Fruit fly (Drosophila melanogaster) whole organism, embryonic: Measurements from ENCODE around the gene Pfas.

Experiments
- Antp ChIP-seq: fragments of 200-800 bp; sonication (Bioruptor generic); optimal IDR thresholded peaks from 3 replicates; lab custom pipeline; 2016; ENCODE audit warnings: missing biosample characterization, missing genetic modification characterization
- Atf6 ChIP-seq: fragments of 200-800 bp; sonication (Bioruptor generic); IDR thresholded peaks from 2 replicates; pipeline ENCODE4 v1.3.6; 2022; ENCODE audit warnings: missing biosample characterization, missing genetic modification characterization
- CG10209 ChIP-seq: fragments of 200-800 bp; sonication (Bioruptor generic); optimal IDR thresholded peaks from 3 replicates; lab custom pipeline; 2017; ENCODE audit warnings: missing biosample characterization, mild to moderate bottlenecking, missing genetic modification characterization, missing genetic modification reagents
- CG12299 ChIP-seq: fragments of 200-800 bp; sonication (Bioruptor generic); optimal IDR thresholded peaks from 2 replicates; lab custom pipeline; 2018; ENCODE audit warnings: missing biosample characterization, mild to moderate bottlenecking, missing genetic modification characterization
- CG12391 ChIP-seq: fragments of 200-800 bp; sonication (Bioruptor generic); optimal IDR thresholded peaks from 3 replicates; lab custom pipeline; 2018; ENCODE audit warnings: missing biosample characterization, mild to moderate bottlenecking, missing genetic modification characterization, moderate library complexity
- CG12769 ChIP-seq: fragments of 200-800 bp; sonication (Bioruptor generic); optimal IDR thresholded peaks from 2 replicates; lab custom pipeline; 2019; ENCODE audit warnings: missing biosample characterization, mild to moderate bottlenecking, missing genetic modification characterization, moderate library complexity
- CG12942 ChIP-seq: fragments of 200-800 bp; sonication (Bioruptor generic); optimal IDR thresholded peaks from 3 replicates; lab custom pipeline; 2016; ENCODE audit warnings: missing biosample characterization, missing genetic modification characterization
- CG14014 ChIP-seq: fragments of 200-800 bp; sonication (Bioruptor generic); IDR thresholded peaks from 2 replicates; pipeline ENCODE4 v1.3.6; 2022; ENCODE audit warnings: missing biosample characterization, missing genetic modification characterization
- CG14667 ChIP-seq: fragments of 200-800 bp; sonication (Bioruptor generic); IDR thresholded peaks from 2 replicates; pipeline ENCODE4 v1.3.6; 2022; ENCODE audit warnings: missing biosample characterization, missing genetic modification characterization
- CG2678 ChIP-seq: fragments of 200-800 bp; sonication (Bioruptor generic); optimal IDR thresholded peaks from 3 replicates; lab custom pipeline; 2019; ENCODE audit warnings: missing biosample characterization, mild to moderate bottlenecking, missing genetic modification characterization, moderate library complexity
- CG33213 ChIP-seq: fragments of 200-800 bp; sonication (Bioruptor generic); optimal IDR thresholded peaks from 3 replicates; lab custom pipeline; 2016; ENCODE audit warnings: missing biosample characterization, missing genetic modification characterization
- CG6175 ChIP-seq: fragments of 200-800 bp; sonication (Bioruptor generic); IDR thresholded peaks from 3 replicates; pipeline ENCODE4 v1.3.6; 2022; ENCODE audit warnings: missing biosample characterization, missing genetic modification characterization
- CG6272 ChIP-seq: fragments of 200-800 bp; sonication (Bioruptor generic); IDR thresholded peaks from 2 replicates; pipeline ENCODE4 v1.3.6; 2022; ENCODE audit warnings: missing biosample characterization, missing genetic modification characterization
- CG7556 ChIP-seq: fragments of 200-800 bp; sonication (Bioruptor generic); optimal IDR thresholded peaks from 2 replicates; lab custom pipeline; 2017; ENCODE audit warnings: missing biosample characterization, mild to moderate bottlenecking, missing genetic modification characterization
- CG9437 ChIP-seq: fragments of 200-800 bp; sonication (Bioruptor generic); optimal IDR thresholded peaks from 2 replicates; lab custom pipeline; 2018; ENCODE audit warnings: missing biosample characterization, mild to moderate bottlenecking, missing genetic modification characterization
- CG9609 ChIP-seq: fragments of 200-800 bp; sonication (Bioruptor generic); optimal IDR thresholded peaks from 3 replicates; lab custom pipeline; 2016; ENCODE audit warnings: missing biosample characterization, missing genetic modification characterization
- Dll ChIP-seq: fragments of 200-800 bp; sonication (Bioruptor generic); IDR thresholded peaks from 4 replicates; pipeline ENCODE4 v1.3.6; 2022; ENCODE audit warnings: missing biosample characterization, missing genetic modification characterization; ENCODE audit not compliant: partially characterized antibody
- Hand ChIP-seq: fragments of 200-800 bp; sonication (Bioruptor generic); optimal IDR thresholded peaks from 2 replicates; lab custom pipeline; 2017; ENCODE audit warnings: mild to moderate bottlenecking, missing biosample characterization, missing genetic modification reagents, missing genetic modification characterization
- Hmr ChIP-seq: fragments of 200-800 bp; sonication (Bioruptor generic); optimal IDR thresholded peaks from 3 replicates; lab custom pipeline; 2017; ENCODE audit warnings: mild to moderate bottlenecking, missing biosample characterization, missing genetic modification reagents, missing genetic modification characterization
- Jarid2 ChIP-seq: fragments of 200-800 bp; sonication (Bioruptor generic); optimal IDR thresholded peaks from 3 replicates; lab custom pipeline; 2017; ENCODE audit warnings: mild to moderate bottlenecking, missing biosample characterization, missing genetic modification reagents, missing genetic modification characterization
- Lpt ChIP-seq: fragments of >200 bp; optimal IDR thresholded peaks from 2 replicates; lab custom pipeline; 2018; ENCODE audit warnings: missing biosample characterization, missing genetic modification characterization
- NC2β ChIP-seq: fragments of 200-800 bp; sonication (Bioruptor generic); optimal IDR thresholded peaks from 2 replicates; lab custom pipeline; 2016; ENCODE audit warnings: missing biosample characterization, missing genetic modification characterization
- PHDP ChIP-seq: fragments of 200-800 bp; sonication (Bioruptor generic); optimal IDR thresholded peaks from 3 replicates; lab custom pipeline; 2018; ENCODE audit warnings: missing biosample characterization, mild to moderate bottlenecking, missing genetic modification characterization, moderate library complexity
- Rx ChIP-seq: fragments of 200-800 bp; sonication (Bioruptor generic); IDR thresholded peaks from 2 replicates; pipeline ENCODE4 v1.3.6; 2022; ENCODE audit warnings: missing biosample characterization, missing genetic modification characterization
- Scr ChIP-seq: fragments of 200-800 bp; sonication (Bioruptor generic); IDR thresholded peaks from 2 replicates; pipeline ENCODE4 v1.3.6; 2022; ENCODE audit warnings: missing biosample characterization, missing genetic modification characterization; ENCODE audit not compliant: partially characterized antibody
- amos ChIP-seq: fragments of 200-800 bp; sonication (Bioruptor generic); IDR thresholded peaks from 2 replicates; pipeline ENCODE4 v1.3.6; 2022; ENCODE audit warnings: missing biosample characterization, missing genetic modification characterization; ENCODE audit not compliant: partially characterized antibody
- aop ChIP-seq: fragments of 200-800 bp; sonication (Bioruptor generic); IDR thresholded peaks from 2 replicates; pipeline ENCODE4 v1.3.6; 2022; ENCODE audit warnings: missing biosample characterization, missing genetic modification characterization
- bab2 ChIP-seq: fragments of 200-800 bp; sonication (Bioruptor generic); optimal IDR thresholded peaks from 2 replicates; lab custom pipeline; 2016; ENCODE audit warnings: missing biosample characterization, missing genetic modification characterization
- bbx ChIP-seq: fragments of 200-800 bp; sonication (Bioruptor generic); IDR thresholded peaks from 2 replicates; pipeline ENCODE4 v1.3.6; 2022; ENCODE audit warnings: missing biosample characterization, missing genetic modification characterization; ENCODE audit not compliant: partially characterized antibody
- bcd ChIP-seq: fragments of 200-800 bp; sonication (Bioruptor generic); optimal IDR thresholded peaks from 2 replicates; lab custom pipeline; 2017; ENCODE audit warnings: missing biosample characterization, mild to moderate bottlenecking, missing genetic modification characterization
- chm ChIP-seq: fragments of 200-800 bp; sonication (Bioruptor generic); IDR thresholded peaks from 2 replicates; pipeline ENCODE4 v1.3.6; 2022; ENCODE audit warnings: missing biosample characterization, missing genetic modification characterization
- crol ChIP-seq: fragments of 200-800 bp; sonication (Bioruptor generic); IDR thresholded peaks from 2 replicates; pipeline ENCODE4 v1.3.6; 2022; ENCODE audit warnings: missing biosample characterization, missing genetic modification characterization
- dan ChIP-seq: fragments of 200-800 bp; sonication (Bioruptor generic); IDR thresholded peaks from 2 replicates; pipeline ENCODE4 v1.3.6; 2022; ENCODE audit warnings: missing biosample characterization, missing genetic modification characterization
- emc ChIP-seq: fragments of 200-800 bp; sonication (Bioruptor generic); optimal IDR thresholded peaks from 2 replicates; lab custom pipeline; 2016; ENCODE audit warnings: missing biosample characterization, missing genetic modification characterization
- fd64A ChIP-seq: fragments of 200-800 bp; sonication (Bioruptor generic); optimal IDR thresholded peaks from 3 replicates; lab custom pipeline; 2018; ENCODE audit warnings: missing biosample characterization, mild to moderate bottlenecking, missing genetic modification characterization
- gce ChIP-seq: fragments of 200-800 bp; sonication (Bioruptor generic); IDR thresholded peaks from 3 replicates; pipeline ENCODE4 v1.3.6; 2022; ENCODE audit warnings: missing biosample characterization, missing genetic modification characterization
- grau ChIP-seq: fragments of 200-800 bp; optimal IDR thresholded peaks from 3 replicates; lab custom pipeline; 2019; ENCODE audit warnings: missing biosample characterization, mild to moderate bottlenecking, missing genetic modification characterization, moderate library complexity
- jing ChIP-seq: fragments of 200-800 bp; sonication (Bioruptor generic); optimal IDR thresholded peaks from 2 replicates; lab custom pipeline; 2018; ENCODE audit warnings: missing biosample characterization, mild to moderate bottlenecking, missing genetic modification characterization
- kni ChIP-seq: fragments of 200-800 bp; sonication (Bioruptor generic); optimal IDR thresholded peaks from 3 replicates; lab custom pipeline; 2017; ENCODE audit warnings: mild to moderate bottlenecking, missing biosample characterization, missing genetic modification reagents, missing genetic modification characterization
- lbe ChIP-seq: fragments of 200-800 bp; sonication (Bioruptor generic); optimal IDR thresholded peaks from 2 replicates; lab custom pipeline; 2016; ENCODE audit warnings: missing biosample characterization, mild to moderate bottlenecking, missing genetic modification characterization
- lov ChIP-seq, 2 experiments: fragments of 200-800 bp in 1 of 2; fragments of >200 bp in 1 of 2; sonication (Bioruptor generic) in 1 of 2; IDR thresholded peaks in 1 of 2; optimal IDR thresholded peaks in 1 of 2; 2 replicates in 1 of 2; 3 replicates in 1 of 2; pipeline versions ENCODE4 v1.3.6 to Lab custom; 2017 to 2022; ENCODE audit warnings: missing biosample characterization in 1 of 2, missing genetic modification characterization in 1 of 2
- nerfin-1 ChIP-seq: fragments of 200-800 bp; sonication (Bioruptor generic); optimal IDR thresholded peaks from 3 replicates; lab custom pipeline; 2019; ENCODE audit warnings: missing biosample characterization, mild to moderate bottlenecking, missing genetic modification characterization, moderate library complexity
- otp ChIP-seq: fragments of 200-800 bp; sonication (Bioruptor generic); IDR thresholded peaks from 3 replicates; pipeline ENCODE4, ENCODE4 v1.3.6; 2022; ENCODE audit warnings: missing biosample characterization, missing genetic modification characterization
- phol ChIP-seq: fragments of 200-800 bp; sonication (Bioruptor generic); optimal IDR thresholded peaks from 3 replicates; lab custom pipeline; 2018; ENCODE audit warnings: missing biosample characterization, mild to moderate bottlenecking, missing genetic modification characterization, moderate library complexity
- pros ChIP-seq: fragments of 200-800 bp; sonication (Bioruptor generic); optimal IDR thresholded peaks from 3 replicates; lab custom pipeline; 2019; ENCODE audit warnings: missing biosample characterization, mild to moderate bottlenecking, missing genetic modification characterization, moderate library complexity
- pum ChIP-seq: fragments of 200-800 bp; sonication (Bioruptor generic); optimal IDR thresholded peaks from 2 replicates; lab custom pipeline; 2016; ENCODE audit warnings: missing biosample characterization, missing genetic modification characterization
- sisA ChIP-seq: fragments of 200-800 bp; sonication (Bioruptor generic); IDR thresholded peaks from 2 replicates; pipeline ENCODE4 v1.3.6; 2022; ENCODE audit warnings: missing biosample characterization, missing genetic modification characterization
- trh ChIP-seq: fragments of 200-800 bp; sonication (Bioruptor generic); optimal IDR thresholded peaks from 2 replicates; lab custom pipeline; 2016; ENCODE audit warnings: missing biosample characterization, missing genetic modification characterization
- ttk ChIP-seq: fragments of 200-800 bp; sonication (Bioruptor generic); IDR thresholded peaks from 2 replicates; pipeline ENCODE4 v2.1.2; 2022; ENCODE audit warnings: missing biosample characterization, missing genetic modification characterization
- vfl ChIP-seq: fragments of 200-800 bp; sonication (Bioruptor generic); optimal IDR thresholded peaks from 2 replicates; lab custom pipeline; 2016; ENCODE audit warnings: missing biosample characterization, missing genetic modification characterization
- wdn ChIP-seq: fragments of 200-800 bp; sonication (Bioruptor generic); IDR thresholded peaks from 2 replicates; pipeline ENCODE4 v1.3.6; 2022; ENCODE audit warnings: missing biosample characterization, missing genetic modification characterization

Gene Pfas

dm6 chr2L:6075345-6075744 is 29.5 kb upstream of the Pfas start (continued):
- TF ChIP-seq aop, result no peak
- TF ChIP-seq bab2 (GFP tag; lab: Kevin White, UChicago), result no peak
- TF ChIP-seq CG6272 (GFP tag; lab: Robert Waterston, UW), result no peak
- no peak for TF ChIP-seq jing (GFP tag; lab: Kevin White, UChicago)
- TF ChIP-seq CG6175 (GFP tag; lab: Robert Waterston, UW), result no peak
- TF ChIP-seq CG10209 (GFP tag; lab: Kevin White, UChicago), result no peak
- TF ChIP-seq Rx (GFP tag; lab: Robert Waterston, UW), result no peak
- TF ChIP-seq vfl, result no peak
- no peak for TF ChIP-seq Jarid2 (GFP tag; lab: Kevin White, UChicago)
- no peak for TF ChIP-seq CG33213
- TF ChIP-seq chm (GFP tag; lab: Robert Waterston, UW), result peak; percentile 57; the same call in 1 of the 2 replicates
- TF ChIP-seq gce, result no peak
- no peak for TF ChIP-seq CG14014
- TF ChIP-seq crol (GFP tag; lab: Robert Waterston, UW), result peak; percentile 98
- 0 out of 2 replicates have a peak, but pooled peaks have one; percentile 29 for TF ChIP-seq bbx (GFP tag; lab: Robert Waterston, UW)
- no peak for TF ChIP-seq sisA (GFP tag; lab: Robert Waterston, UW)
- TF ChIP-seq PHDP (tag; lab: Kevin White, UChicago), result no peak
- peak; percentile 70; the same call in 1 of the 2 replicates for TF ChIP-seq ttk (GFP tag; lab: Robert Waterston, UW)
- no peak for TF ChIP-seq pum (GFP tag; lab: Kevin White, UChicago)
- TF ChIP-seq emc (GFP tag; lab: Kevin White, UChicago), result no peak
- TF ChIP-seq CG12769 (tag; lab: Kevin White, UChicago), result peak; percentile 80
- TF ChIP-seq CG12391 (tag; lab: Kevin White, UChicago), result no peak
- TF ChIP-seq Hmr (GFP tag; lab: Kevin White, UChicago), result no peak
- no peak for TF ChIP-seq CG12942 (GFP tag; lab: Kevin White, UChicago)
- TF ChIP-seq grau, result no peak
- no peak for TF ChIP-seq CG7556 (GFP tag; lab: Kevin White, UChicago)
- TF ChIP-seq lov (optimal IDR thresholded peaks at IDR 0.05; lab: Kevin White, UChicago), result no peak
- no peak for TF ChIP-seq lov (GFP tag; IDR thresholded peaks at IDR 0.05; lab: Robert Waterston, UW)
- TF ChIP-seq Lpt (GFP tag; lab: Kevin White, UChicago), result no peak
- no peak for TF ChIP-seq dan
- TF ChIP-seq CG12299, result no peak
- no peak for TF ChIP-seq Atf6 (GFP tag; lab: Robert Waterston, UW)
- no peak for TF ChIP-seq NC2β (GFP tag; lab: Kevin White, UChicago)
- TF ChIP-seq Scr (GFP tag; lab: Robert Waterston, UW), result 0 out of 2 replicates have a peak, but pooled peaks have one; percentile 28
- TF ChIP-seq trh (GFP tag; lab: Kevin White, UChicago), result no peak
- no peak for TF ChIP-seq Hand
- TF ChIP-seq pros (GFP tag; lab: Kevin White, UChicago), result peak; percentile 90
- TF ChIP-seq kni (GFP tag; lab: Kevin White, UChicago), result peak; percentile 95
- TF ChIP-seq wdn (GFP tag; lab: Robert Waterston, UW), result no peak
- TF ChIP-seq lbe (GFP tag; lab: Kevin White, UChicago), result no peak
- TF ChIP-seq bcd (GFP tag; lab: Kevin White, UChicago), result no peak
- TF ChIP-seq Dll (GFP tag; lab: Robert Waterston, UW), result 0 out of 4 replicates have a peak, but pooled peaks have one; percentile 13
- peak; percentile 2 for TF ChIP-seq fd64A (GFP tag; lab: Kevin White, UChicago)
- no peak for TF ChIP-seq Antp (GFP tag; lab: Kevin White, UChicago)
- no peak for TF ChIP-seq otp
- no peak for TF ChIP-seq CG2678 (tag; lab: Kevin White, UChicago)
- TF ChIP-seq amos (GFP tag; lab: Robert Waterston, UW), result no peak; the same call in 1 of the 2 replicates
- TF ChIP-seq CG9609 (GFP tag; lab: Kevin White, UChicago), result no peak
- TF ChIP-seq phol, result no peak
- peak; percentile 34 for TF ChIP-seq nerfin-1 (tag; lab: Kevin White, UChicago)
- no peak for TF ChIP-seq CG9437 (GFP tag; lab: Kevin White, UChicago)
- TF ChIP-seq CG14667 (GFP tag; lab: Robert Waterston, UW), result no peak
